Worm (Caenorhabditis elegans) whole organism, midembryonic: ENCODE data around the gene Y116A8C.25.

Experiments
- cog-1 ChIP-seq: sonication (generic microtip); optimal IDR thresholded peaks from 2 replicates; lab custom pipeline; 2016; ENCODE audit warnings: missing genetic modification characterization, missing compliant biosample characterization
- flt-1 ChIP-seq: fragments of 200-800 bp; sonication (Bioruptor generic); IDR thresholded peaks from 2 replicates; pipeline ENCODE4 v1.3.6; 2022; ENCODE audit warnings: missing genetic modification characterization, missing compliant biosample characterization
- ref-1 ChIP-seq: fragments of 200-800 bp; sonication (Bioruptor generic); conservative IDR thresholded peaks from 2 replicates; pipeline ENCODE4 v1.3.6; 2022; ENCODE audit warnings: missing genetic modification reagents, missing genetic modification characterization, missing compliant biosample characterization
- tab-1 ChIP-seq: fragments of 200-800 bp; sonication (Bioruptor generic); IDR thresholded peaks from 2 replicates; pipeline ENCODE4 v1.3.6; 2022; ENCODE audit warnings: missing genetic modification characterization, missing compliant biosample characterization
- ztf-23 ChIP-seq: fragments of 200-800 bp; sonication (Bioruptor generic); IDR thresholded peaks from 2 replicates; pipeline ENCODE4 v1.3.6; 2022; ENCODE audit warnings: missing genetic modification reagents, missing genetic modification characterization, missing compliant biosample characterization

DNA sequence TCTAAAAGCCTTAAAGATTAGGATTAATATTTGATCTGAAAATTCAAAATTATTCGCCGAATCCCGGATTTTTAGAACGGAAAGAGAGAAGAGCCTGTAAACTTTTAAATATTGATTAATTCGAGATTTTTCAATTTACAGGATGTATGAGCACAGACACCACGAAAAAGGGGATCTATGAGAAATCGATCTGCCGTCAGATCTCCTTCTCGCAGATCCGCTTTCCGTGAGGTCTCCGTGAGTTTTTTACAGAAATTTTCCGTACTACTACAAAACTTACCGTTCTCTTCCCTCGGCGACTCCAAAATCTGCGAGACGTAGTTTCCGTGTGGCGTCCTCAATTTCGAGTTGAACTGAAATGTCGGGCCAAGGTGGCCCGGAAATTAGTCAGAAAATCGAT is 29.7 kb upstream of the Y116A8C.25 start:
- TF ChIP-seq ref-1 (GFP tag; lab: Robert Waterston, UW) = no peak
- TF ChIP-seq tab-1 = no peak
- TF ChIP-seq cog-1 (tag; lab: Kevin White, UChicago) = no peak
- 0 out of 2 replicates have a peak, but pooled peaks have one; percentile 33 for TF ChIP-seq ztf-23 (GFP tag; lab: Robert Waterston, UW)
- TF ChIP-seq flt-1 (GFP tag; lab: Robert Waterston, UW) = peak; percentile 78
